Worm (Caenorhabditis elegans): Measurements from ENCODE around the gene nspc-20.

nspc-20 gene

ce11 chrX:14489945-14490344 is 40.1 kb downstream of the nspc-20 start, which contains the start of gene his-24:
Gene his-24, plus strand, starts transcription at chrX:14490094.
- TF ChIP-seq unc-39 (tag; optimal IDR thresholded peaks at IDR 0.05) (no peak), nhr-10 (tag; optimal IDR thresholded peaks at IDR 0.05) (no peak), gmeb-1 (tag; optimal IDR thresholded peaks at IDR 0.05) (peak; percentile 55), blmp-1 (tag; optimal IDR thresholded peaks at IDR 0.05; ENCODE audit: insufficient read depth) (no peak), nhr-129 (tag; optimal IDR thresholded peaks at IDR 0.05) (peak; percentile 80), skn-1 (tag; optimal IDR thresholded peaks at IDR 0.05) (no peak), lsy-2 (tag; optimal IDR thresholded peaks at IDR 0.05) (peak; percentile 20 to 73), ZK546.5 (tag; optimal IDR thresholded peaks at IDR 0.05) (no peak), elt-1 (tag; optimal IDR thresholded peaks at IDR 0.05) (no peak), lin-39 (tag; optimal IDR thresholded peaks at IDR 0.05) (no peak), mab-5 (tag; optimal IDR thresholded peaks at IDR 0.05) (peak; percentile 50), F13H6.1 (tag; optimal IDR thresholded peaks at IDR 0.05) (peak; percentile 58), peb-1 (tag; optimal IDR thresholded peaks at IDR 0.05) (no peak), nhr-237 (tag; optimal IDR thresholded peaks at IDR 0.05) (no peak), egl-27 (tag; optimal IDR thresholded peaks at IDR 0.05) (peak; percentile 28), fos-1 (tag; optimal IDR thresholded peaks at IDR 0.05) (peak; percentile 93), lin-13 (GFP tag; optimal IDR thresholded peaks at IDR 0.05) (peak; percentile 73), nhr-12 (tag; optimal IDR thresholded peaks at IDR 0.05) (no peak), unc-55 (GFP tag; optimal IDR thresholded peaks at IDR 0.05) (peak; percentile 76), R02D3.7 (tag; optimal IDR thresholded peaks at IDR 0.05) (no peak), crh-2 (tag; optimal IDR thresholded peaks at IDR 0.05) (peak; percentile 75), unc-62 (GFP tag; optimal IDR thresholded peaks at IDR 0.05) (no peak), ztf-4 (tag; optimal IDR thresholded peaks at IDR 0.05) (peak; percentile 11), zag-1 (tag; optimal IDR thresholded peaks at IDR 0.05) (peak; percentile 65), ztf-11 (tag; optimal IDR thresholded peaks at IDR 0.05) (no peak), mbf-1 (tag; optimal IDR thresholded peaks at IDR 0.05) (no peak), nhr-21 (tag; optimal IDR thresholded peaks at IDR 0.05) (peak; percentile 53), nhr-6 (tag; optimal IDR thresholded peaks at IDR 0.05) (peak; percentile 48), sma-3 (GFP tag; optimal IDR thresholded peaks at IDR 0.05) (peak; percentile 60), ama-1 (optimal IDR thresholded peaks at IDR 0.05) (peak; percentile 26), sem-4 (tag; optimal IDR thresholded peaks at IDR 0.05) (peak; percentile 72), nhr-77 (tag; optimal IDR thresholded peaks at IDR 0.05) (no peak), nhr-11 (tag; optimal IDR thresholded peaks at IDR 0.05) (no peak), aly-2 (tag; optimal IDR thresholded peaks at IDR 0.05) (no peak), sma-9 (GFP tag; optimal IDR thresholded peaks at IDR 0.05) (peak; percentile 87), sma-9 (tag; optimal IDR thresholded peaks at IDR 0.05) (no peak), lin-11 (tag; optimal IDR thresholded peaks at IDR 0.05) (peak; percentile 53), elt-3 (tag; optimal IDR thresholded peaks at IDR 0.05) (no peak), nhr-25 (tag; optimal IDR thresholded peaks at IDR 0.05) (peak; percentile 85), ceh-16 (tag; optimal IDR thresholded peaks at IDR 0.05) (peak; percentile 63), Y55F3AM.14 (GFP tag; optimal IDR thresholded peaks at IDR 0.05) (no peak), dmd-4 (tag; optimal IDR thresholded peaks at IDR 0.05) (no peak), ztf-1 (GFP tag; conservative IDR thresholded peaks at IDR 0.05) (no peak), ceh-82 (tag; optimal IDR thresholded peaks at IDR 0.05) (no peak), mdl-1 (tag; optimal IDR thresholded peaks at IDR 0.05) (peak in 1 of 2 experiments; percentile 32), snpc-4 (tag; optimal IDR thresholded peaks at IDR 0.05) (peak; percentile 69), C34F6.9 (tag; optimal IDR thresholded peaks at IDR 0.05) (peak; percentile 63)

- TF ChIP-seq mab-5 (tag; optimal IDR thresholded peaks at IDR 0.05) (peak; percentile 35), sma-9 (GFP tag; optimal IDR thresholded peaks at IDR 0.05) (no peak), sma-9 (tag; optimal IDR thresholded peaks at IDR 0.05) (no peak)
Measured at ce11 chrX:14487832-14488231, 42.2 kb downstream of the nspc-20 start.
